Worm (Caenorhabditis elegans): Measurements from ENCODE around the gene cdr-1.

cdr-1 gene

DNA sequence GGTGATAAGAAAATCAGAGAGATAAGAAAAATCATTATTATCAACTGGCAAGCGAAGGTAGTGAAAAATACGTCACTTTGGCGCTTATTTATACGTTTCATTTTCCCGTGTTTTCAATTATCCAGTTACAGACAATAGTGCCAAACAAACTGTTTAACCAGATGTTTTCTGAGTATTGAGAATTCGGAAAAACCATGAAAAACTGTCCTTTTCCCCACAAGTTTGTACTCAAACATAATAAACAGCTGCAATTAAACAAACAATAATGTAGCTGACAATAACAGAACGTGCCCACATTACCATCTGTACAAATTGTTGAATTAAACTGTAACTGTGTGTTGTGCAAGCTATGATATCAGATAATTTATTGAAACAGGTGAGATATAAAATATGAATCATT lies 15.6 kb upstream of the cdr-1 start, which contains the start of the genes F35E8.1 and F35E8.2:
F35E8.1 (minus strand) TSS at position 101 of the 400 bp plus-strand sequence.
F35E8.2 (plus strand) TSS at position 132 of the 400 bp plus-strand sequence.
- TF ChIP-seq elt-2 (tag; optimal IDR thresholded peaks at IDR 0.05) = peak; percentile 27

DNA sequence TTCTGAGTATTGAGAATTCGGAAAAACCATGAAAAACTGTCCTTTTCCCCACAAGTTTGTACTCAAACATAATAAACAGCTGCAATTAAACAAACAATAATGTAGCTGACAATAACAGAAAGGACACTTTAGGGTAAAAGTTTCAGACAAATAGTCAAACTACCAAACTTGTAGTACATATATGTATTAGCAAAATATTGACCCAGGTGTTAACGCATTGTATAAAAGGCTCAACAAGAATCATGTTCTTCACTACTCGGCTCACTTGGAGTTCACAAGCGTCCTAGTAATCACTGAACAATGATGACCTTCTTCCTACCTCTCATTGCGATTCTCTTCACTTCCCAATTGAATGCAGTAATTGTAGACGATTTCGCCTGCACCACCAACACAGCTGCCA lies 9.3 kb upstream of the cdr-1 start, which contains the start of gene F35E8.6:
F35E8.6 (plus strand) TSS at position 301 of the 400 bp plus-strand sequence.
- TF ChIP-seq aly-2 (tag; optimal IDR thresholded peaks at IDR 0.05) (no peak), ceh-28 (tag; optimal IDR thresholded peaks at IDR 0.05) (no peak), hmg-11 (tag; optimal IDR thresholded peaks at IDR 0.05) (no peak), tbx-2 (tag; optimal IDR thresholded peaks at IDR 0.05) (no peak), ztf-4 (tag; optimal IDR thresholded peaks at IDR 0.05) (no peak)

DNA sequence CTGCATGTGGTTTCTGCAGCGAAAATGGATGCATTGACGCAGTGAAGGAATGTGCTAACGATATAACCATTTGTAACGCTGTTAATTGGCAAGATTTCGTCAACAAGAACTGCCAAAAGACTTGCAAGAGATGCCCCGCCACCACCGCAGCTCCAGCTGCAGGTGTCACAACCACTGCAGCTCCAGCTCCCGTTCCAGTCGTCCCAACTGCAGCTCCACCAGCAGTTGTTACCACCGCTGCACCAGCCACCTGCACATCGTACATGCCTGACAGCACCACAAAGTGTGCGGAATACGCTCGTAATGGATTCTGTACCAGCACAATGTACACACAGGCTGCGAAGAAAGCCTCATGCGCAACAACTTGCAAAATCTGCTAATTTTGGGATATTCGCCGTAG lies 8.4 kb upstream of the cdr-1 start:
- TF ChIP-seq nhr-23 (tag; optimal IDR thresholded peaks at IDR 0.05) (no peak), pqm-1 (tag; optimal IDR thresholded peaks at IDR 0.05) (no peak), nhr-237 (tag; optimal IDR thresholded peaks at IDR 0.05) (no peak), elt-1 (tag; optimal IDR thresholded peaks at IDR 0.05) (no peak), ceh-9 (tag; optimal IDR thresholded peaks at IDR 0.05) (no peak), sea-2 (GFP tag; optimal IDR thresholded peaks at IDR 0.05) (no peak), nhr-77 (tag; optimal IDR thresholded peaks at IDR 0.05) (no peak), fkh-10 (GFP tag; optimal IDR thresholded peaks at IDR 0.05) (no peak), unc-39 (tag; optimal IDR thresholded peaks at IDR 0.05) (no peak), zag-1 (tag; optimal IDR thresholded peaks at IDR 0.05) (no peak), nhr-11 (tag; optimal IDR thresholded peaks at IDR 0.05) (no peak), ceh-28 (tag; optimal IDR thresholded peaks at IDR 0.05) (no peak), egl-5 (tag; optimal IDR thresholded peaks at IDR 0.05) (no peak), pha-4 (tag; optimal IDR thresholded peaks at IDR 0.05) (no peak), tbx-2 (tag; optimal IDR thresholded peaks at IDR 0.05) (no peak)

DNA sequence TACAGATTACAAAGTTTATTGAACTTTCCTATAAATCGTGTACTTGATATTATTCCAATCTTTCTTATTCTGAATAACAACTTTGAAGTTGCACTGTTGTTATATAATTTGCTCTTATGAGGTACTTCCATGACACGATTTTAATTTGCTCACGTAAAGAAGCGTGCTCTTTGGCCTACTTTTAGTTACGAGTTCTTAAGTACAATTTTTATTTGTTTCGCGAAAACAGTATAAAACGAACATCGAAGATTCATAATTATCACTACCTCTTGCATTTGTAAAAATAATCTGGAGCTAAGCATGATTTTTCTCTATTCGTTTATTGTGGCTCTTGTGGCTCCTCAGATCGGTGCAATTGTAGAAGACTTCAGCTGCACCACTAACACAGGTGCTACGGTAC lies 7.4 kb upstream of the cdr-1 start, which contains the start of gene F35E8.7:
F35E8.7 (plus strand) TSS at position 301 of the 400 bp plus-strand sequence.
- no peak for TF ChIP-seq lsy-12 (tag; optimal IDR thresholded peaks at IDR 0.05)
- TF ChIP-seq ceh-82 (tag; optimal IDR thresholded peaks at IDR 0.05) = no peak
- no peak for TF ChIP-seq egl-5 (tag; optimal IDR thresholded peaks at IDR 0.05)
- TF ChIP-seq ztf-4 (tag; optimal IDR thresholded peaks at IDR 0.05) = no peak
- TF ChIP-seq fkh-2 (tag; optimal IDR thresholded peaks at IDR 0.05) = no peak
- TF ChIP-seq lin-39 (tag; optimal IDR thresholded peaks at IDR 0.05) = no peak
- no peak for TF ChIP-seq mdl-1 (tag; optimal IDR thresholded peaks at IDR 0.05)
- TF ChIP-seq ZK546.5 (tag; optimal IDR thresholded peaks at IDR 0.05) = no peak
- no peak for TF ChIP-seq ceh-16 (tag; optimal IDR thresholded peaks at IDR 0.05)

DNA sequence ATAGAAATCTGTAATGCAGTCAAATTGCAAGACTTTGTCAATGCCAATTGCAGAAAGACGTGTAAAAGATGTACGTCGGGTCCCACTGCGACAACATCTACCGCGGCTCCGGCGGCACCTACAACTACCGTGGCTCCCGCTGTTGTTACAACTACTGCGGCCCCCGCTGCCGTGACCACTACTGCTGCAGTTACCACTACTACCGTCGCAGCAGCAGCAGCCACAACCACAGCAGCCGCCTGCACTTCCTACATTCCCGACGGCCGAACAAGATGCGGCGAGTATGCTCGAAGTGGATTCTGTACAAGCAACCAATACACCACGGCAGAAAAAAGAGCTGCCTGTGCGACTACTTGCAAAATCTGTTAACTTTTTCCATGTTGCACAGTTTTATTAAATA lies 6.3 kb upstream of the cdr-1 start:
- TF ChIP-seq nhr-237 (tag; optimal IDR thresholded peaks at IDR 0.05) = no peak
- no peak for TF ChIP-seq ceh-16 (tag; optimal IDR thresholded peaks at IDR 0.05)
- TF ChIP-seq ceh-28 (tag; optimal IDR thresholded peaks at IDR 0.05) = no peak
- no peak for TF ChIP-seq fkh-10 (GFP tag; optimal IDR thresholded peaks at IDR 0.05)
- no peak for TF ChIP-seq mdl-1 (tag; optimal IDR thresholded peaks at IDR 0.05)
- no peak for TF ChIP-seq snpc-4 (tag; optimal IDR thresholded peaks at IDR 0.05)
- TF ChIP-seq eor-1 (tag; optimal IDR thresholded peaks at IDR 0.05) = no peak
- no peak for TF ChIP-seq egl-27 (tag; optimal IDR thresholded peaks at IDR 0.05)
- no peak for TF ChIP-seq zag-1 (tag; optimal IDR thresholded peaks at IDR 0.05)
- no peak for TF ChIP-seq hmg-11 (tag; optimal IDR thresholded peaks at IDR 0.05)
- TF ChIP-seq nhr-67 (tag; optimal IDR thresholded peaks at IDR 0.05) = no peak
- no peak for TF ChIP-seq aly-2 (tag; optimal IDR thresholded peaks at IDR 0.05)
- no peak for TF ChIP-seq unc-39 (tag; optimal IDR thresholded peaks at IDR 0.05)
- TF ChIP-seq elt-1 (tag; optimal IDR thresholded peaks at IDR 0.05) = no peak
- TF ChIP-seq nhr-28 (tag; optimal IDR thresholded peaks at IDR 0.05) = no peak
- TF ChIP-seq nhr-76 (tag; optimal IDR thresholded peaks at IDR 0.05) = no peak

DNA sequence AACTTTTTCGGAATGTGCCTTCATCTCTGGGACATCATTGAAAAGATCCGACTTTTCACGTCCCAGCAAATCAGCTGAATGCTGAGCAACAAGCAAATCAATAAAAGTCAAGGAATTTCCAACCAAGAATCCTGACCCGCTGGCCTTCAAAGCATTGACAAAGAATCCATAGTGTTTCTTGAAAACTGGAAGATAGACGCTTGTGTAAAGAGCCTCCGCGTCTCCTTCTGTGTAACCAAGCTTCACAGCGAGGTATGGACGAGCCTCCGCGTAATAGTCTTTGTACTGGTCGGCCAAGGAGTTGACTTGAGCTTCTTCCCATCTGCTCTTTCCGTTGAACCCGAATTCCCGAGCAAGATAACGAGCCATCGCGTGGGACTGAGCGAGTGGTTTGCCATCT lies 5.8 kb upstream of the cdr-1 start:
- TF ChIP-seq nfya-1 (tag; optimal IDR thresholded peaks at IDR 0.05; ENCODE audit: insufficient read depth) (no peak), ZK546.5 (tag; optimal IDR thresholded peaks at IDR 0.05) (no peak), eor-1 (tag; optimal IDR thresholded peaks at IDR 0.05) (no peak)
